Fruit fly (Drosophila melanogaster): ENCODE data around the gene CG9536.

CG9536 gene

DNA sequence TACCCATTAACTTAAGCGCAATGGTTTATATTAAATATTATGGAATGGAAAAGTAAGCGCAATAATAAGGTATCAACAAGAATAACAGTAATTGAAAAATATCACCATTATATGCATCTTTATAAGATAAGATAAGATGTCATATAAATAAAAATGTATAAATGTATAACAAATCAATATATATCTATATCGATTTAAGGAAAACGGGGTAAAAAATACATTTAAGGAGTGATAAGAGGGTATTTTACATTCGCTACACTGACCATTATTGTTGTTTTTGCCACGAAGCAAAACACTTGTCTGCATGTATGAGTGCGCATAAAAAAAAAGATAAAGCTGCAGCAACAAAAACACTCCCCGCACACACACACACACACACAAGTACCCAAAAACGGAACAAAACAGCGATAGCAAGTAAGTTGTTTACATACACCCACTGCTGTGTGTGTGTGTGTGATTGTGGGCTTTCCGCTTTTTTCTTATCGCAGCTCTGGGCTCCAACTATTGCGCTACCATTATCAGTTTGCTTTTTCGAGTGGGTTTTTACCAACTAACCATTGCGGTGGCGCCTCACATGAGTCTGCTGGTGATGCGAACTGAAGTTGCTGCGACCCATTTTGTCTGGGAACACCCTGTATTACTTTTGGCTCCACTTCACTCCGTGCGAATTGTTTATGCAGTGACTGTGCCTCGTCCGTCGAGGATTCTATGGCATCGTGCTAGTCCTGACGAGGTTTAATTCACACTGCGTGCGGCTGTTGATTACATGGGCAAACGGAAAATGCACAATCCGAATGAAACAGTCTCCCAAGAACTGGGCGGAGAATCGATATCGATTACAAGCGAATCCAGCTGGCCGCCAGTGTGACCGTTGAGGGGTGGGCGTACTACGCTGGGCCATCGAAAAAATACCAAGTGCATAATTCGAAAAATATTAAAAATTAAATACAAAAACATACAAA, 3.4 kb downstream of the CG9536 start, which contains the start of gene mmy (continued):
- TF ChIP-seq CG10979 (tag; optimal IDR thresholded peaks at IDR 0.05) (peak; percentile 61), sqz (GFP tag; optimal IDR thresholded peaks at IDR 0.05) (peak; percentile 98), Hmr (GFP tag; optimal IDR thresholded peaks at IDR 0.05) (peak; percentile 56), ems (GFP tag; optimal IDR thresholded peaks at IDR 0.05) (no peak), Eip74EF (GFP tag; optimal IDR thresholded peaks at IDR 0.05) (peak in 1 of 2 experiments; percentile 12), slbo (GFP tag; IDR thresholded peaks at IDR 0.05) (peak; percentile 21; the same call in 1 of the 2 replicates), CG17568 (GFP tag; optimal IDR thresholded peaks at IDR 0.05) (no peak), CG17912 (GFP tag; optimal IDR thresholded peaks at IDR 0.05) (peak; percentile 53), lab (GFP tag; optimal IDR thresholded peaks at IDR 0.05) (peak; percentile 49), CG8924 (tag; optimal IDR thresholded peaks at IDR 0.05) (peak; percentile 62), fu2 (GFP tag; optimal IDR thresholded peaks at IDR 0.05) (peak; percentile 5), crp (GFP tag; optimal IDR thresholded peaks at IDR 0.05) (peak in 1 of 2 experiments; percentile 84), ap (GFP tag; IDR thresholded peaks at IDR 0.05) (no peak), Dbx (GFP tag; IDR thresholded peaks at IDR 0.05) (no peak), crc (GFP tag; optimal IDR thresholded peaks at IDR 0.05) (peak; percentile 17), CG9437 (GFP tag; optimal IDR thresholded peaks at IDR 0.05) (peak; percentile 38), chm (GFP tag; IDR thresholded peaks at IDR 0.05) (peak; percentile 72), btn (GFP tag; optimal IDR thresholded peaks at IDR 0.05) (peak; percentile 41), bigmax (GFP tag; optimal IDR thresholded peaks at IDR 0.05) (peak; percentile 36), CG7987 (GFP tag; optimal IDR thresholded peaks at IDR 0.05) (peak; percentile 37), Side (GFP tag; optimal IDR thresholded peaks at IDR 0.05) (peak; percentile 45), CG15479 (GFP tag; optimal IDR thresholded peaks at IDR 0.05) (peak; percentile 83), Meics (GFP tag; optimal IDR thresholded peaks at IDR 0.05) (peak; percentile 46), chinmo (GFP tag; IDR thresholded peaks at IDR 0.05; ENCODE audit: partially characterized antibody) (peak; percentile 92; the same call in 3 of the 4 replicates), CG11504 (tag; optimal IDR thresholded peaks at IDR 0.05) (peak; percentile 78), Six4 (GFP tag; optimal IDR thresholded peaks at IDR 0.05) (no peak), gcm (GFP tag; optimal IDR thresholded peaks at IDR 0.05) (no peak), CG17829 (tag; optimal IDR thresholded peaks at IDR 0.05) (peak; percentile 14), bowl (GFP tag; IDR thresholded peaks at IDR 0.05) (no peak), CG16813 (GFP tag; IDR thresholded peaks at IDR 0.05; ENCODE audit: partially characterized antibody) (peak; percentile 30; the same call in 1 of the 3 replicates), eve (GFP tag; optimal IDR thresholded peaks at IDR 0.05) (no peak), bbx (GFP tag; IDR thresholded peaks at IDR 0.05; ENCODE audit: partially characterized antibody) (no peak; the same call in 1 of the 2 replicates), Chrac-16 (GFP tag; optimal IDR thresholded peaks at IDR 0.05) (no peak), CG7372 (GFP tag; IDR thresholded peaks at IDR 0.05) (no peak), CG8290 (GFP tag; optimal IDR thresholded peaks at IDR 0.05) (no peak), CG8290 (tag; optimal IDR thresholded peaks at IDR 0.05) (peak in 1 of 2 experiments; percentile 68), E2f2 (GFP tag; IDR thresholded peaks at IDR 0.05) (peak; percentile 45; the same call in 1 of the 2 replicates), CG11085 (GFP tag; IDR thresholded peaks at IDR 0.05) (no peak), phol (tag; optimal IDR thresholded peaks at IDR 0.05) (peak; percentile 64), CG43689 (GFP tag; IDR thresholded peaks at IDR 0.05) (no peak), Dek (tag; optimal IDR thresholded peaks at IDR 0.05) (peak; percentile 56), unpg (GFP tag; optimal IDR thresholded peaks at IDR 0.05) (peak; percentile 60), CG9727 (GFP tag; optimal IDR thresholded peaks at IDR 0.05) (no peak), CG15269 (tag; optimal IDR thresholded peaks at IDR 0.05) (peak; percentile 72), fd3F (GFP tag; optimal IDR thresholded peaks at IDR 0.05) (no peak), seq (GFP tag; IDR thresholded peaks at IDR 0.05) (peak; percentile 27; the same call in 1 of the 2 replicates), ato (GFP tag; IDR thresholded peaks at IDR 0.05; ENCODE audit: partially characterized antibody) (peak; percentile 34; the same call in 1 of the 2 replicates)
